Fruit fly (Drosophila melanogaster) whole organism, embryonic: ENCODE results near the gene CG5937.
A peak's percentile ranks its signal among the peaks of the same experiment; 100 is the strongest.

Experiments
- Ada2b ChIP-seq: fragments of 200-800 bp; sonication (Bioruptor generic); IDR thresholded peaks from 2 replicates; pipeline ENCODE4 v1.3.6; 2022; ENCODE audit warnings: missing biosample characterization, missing genetic modification characterization
- Awh ChIP-seq: fragments of 200-800 bp; sonication (Bioruptor generic); IDR thresholded peaks from 2 replicates; pipeline ENCODE4, ENCODE4 v1.3.6; 2022; ENCODE audit warnings: missing biosample characterization, missing genetic modification characterization
- CG10462 ChIP-seq: fragments of 200-800 bp; sonication (Bioruptor generic); optimal IDR thresholded peaks from 2 replicates; lab custom pipeline; 2016; ENCODE audit warnings: missing biosample characterization, missing genetic modification characterization
- CG11695 ChIP-seq: fragments of 200-800 bp; sonication (Bioruptor generic); IDR thresholded peaks from 3 replicates; pipeline ENCODE4 v1.3.6; 2022; ENCODE audit warnings: missing biosample characterization, missing genetic modification characterization
- CG13296 ChIP-seq: fragments of 200-800 bp; sonication (Bioruptor generic); optimal IDR thresholded peaks from 3 replicates; lab custom pipeline; 2018; ENCODE audit warnings: missing biosample characterization, mild to moderate bottlenecking, missing genetic modification characterization
- CG15011 ChIP-seq: fragments of 200-800 bp; sonication (Bioruptor generic); optimal IDR thresholded peaks from 3 replicates; lab custom pipeline; 2018; ENCODE audit warnings: missing biosample characterization, mild to moderate bottlenecking, missing genetic modification characterization
- CG1529 ChIP-seq: fragments of 200-800 bp; sonication (Bioruptor generic); optimal IDR thresholded peaks from 3 replicates; lab custom pipeline; 2018; ENCODE audit warnings: missing biosample characterization, missing genetic modification characterization
- CG15514 ChIP-seq: fragments of 200-800 bp; sonication (Bioruptor generic); optimal IDR thresholded peaks from 3 replicates; lab custom pipeline; 2017; ENCODE audit warnings: missing biosample characterization, missing genetic modification characterization, mild to moderate bottlenecking, moderate library complexity, missing genetic modification reagents
- CG1603 ChIP-seq: fragments of 200-800 bp; sonication (Bioruptor generic); optimal IDR thresholded peaks from 2 replicates; lab custom pipeline; 2019; ENCODE audit warnings: missing biosample characterization, mild to moderate bottlenecking, missing genetic modification characterization, moderate library complexity
- CG16813 ChIP-seq: fragments of 200-800 bp; sonication (Bioruptor generic); IDR thresholded peaks from 3 replicates; pipeline ENCODE4 v1.3.6; 2022; ENCODE audit warnings: missing biosample characterization, missing genetic modification characterization; ENCODE audit not compliant: partially characterized antibody
- CG18764 ChIP-seq: fragments of 200-800 bp; sonication (Bioruptor generic); optimal IDR thresholded peaks from 3 replicates; lab custom pipeline; 2016; ENCODE audit warnings: missing biosample characterization, missing genetic modification characterization
- CG2202 ChIP-seq: fragments of 200-800 bp; sonication (Bioruptor generic); optimal IDR thresholded peaks from 2 replicates; lab custom pipeline; 2018; ENCODE audit warnings: missing biosample characterization, mild to moderate bottlenecking, missing genetic modification characterization
- CG30403 ChIP-seq: fragments of 200-800 bp; sonication (Bioruptor generic); optimal IDR thresholded peaks from 3 replicates; lab custom pipeline; 2016; ENCODE audit warnings: missing biosample characterization, missing genetic modification characterization
- CG31441 ChIP-seq: fragments of 200-800 bp; sonication (Bioruptor generic); IDR thresholded peaks from 2 replicates; pipeline ENCODE4 v1.3.6; 2022; ENCODE audit warnings: missing biosample characterization, missing genetic modification characterization
- CG32767 ChIP-seq: fragments of 200-800 bp; sonication (Bioruptor generic); IDR thresholded peaks from 2 replicates; pipeline ENCODE4 v1.3.6; 2022; ENCODE audit warnings: missing biosample characterization, missing genetic modification characterization
- CG3847 ChIP-seq: fragments of 200-800 bp; sonication (Bioruptor generic); IDR thresholded peaks from 2 replicates; pipeline ENCODE4 v1.3.6; 2022; ENCODE audit warnings: missing biosample characterization, missing genetic modification characterization
- CG4282 ChIP-seq: fragments of 200-800 bp; sonication (Bioruptor generic); optimal IDR thresholded peaks from 2 replicates; lab custom pipeline; 2016; ENCODE audit warnings: missing biosample characterization, missing genetic modification characterization
- CG5245 ChIP-seq: fragments of 200-800 bp; sonication (Bioruptor generic); optimal IDR thresholded peaks from 3 replicates; lab custom pipeline; 2016; ENCODE audit warnings: missing biosample characterization, missing genetic modification characterization
- CG5953 ChIP-seq: fragments of 200-800 bp; sonication (Bioruptor generic); IDR thresholded peaks from 2 replicates; pipeline ENCODE4 v1.3.6; 2022; ENCODE audit warnings: missing biosample characterization, missing genetic modification characterization
- CG6813 ChIP-seq: fragments of 200-800 bp; sonication (Bioruptor generic); optimal IDR thresholded peaks from 2 replicates; lab custom pipeline; 2017; ENCODE audit warnings: missing biosample characterization, missing genetic modification characterization, mild to moderate bottlenecking, moderate library complexity, missing genetic modification reagents
- CG7987 ChIP-seq: fragments of 200-800 bp; sonication (Bioruptor generic); optimal IDR thresholded peaks from 2 replicates; lab custom pipeline; 2018; ENCODE audit warnings: missing biosample characterization, mild to moderate bottlenecking, missing genetic modification characterization, moderate library complexity
- CrebB ChIP-seq: fragments of 200-800 bp; sonication (Bioruptor generic); optimal IDR thresholded peaks from 3 replicates; lab custom pipeline; 2018; ENCODE audit warnings: missing biosample characterization, mild to moderate bottlenecking, missing genetic modification characterization
- D ChIP-seq, 2 experiments: fragments of 200-800 bp in 1 of 2; fragments of >200 bp in 1 of 2; sonication (Bioruptor generic) in 1 of 2; optimal IDR thresholded peaks; 2 replicates in 1 of 2; 3 replicates in 1 of 2; lab custom pipeline; 2017; ENCODE audit warnings: mild to moderate bottlenecking in 1 of 2, missing biosample characterization in 1 of 2, missing genetic modification characterization in 1 of 2, missing genetic modification reagents in 1 of 2
- Fer2 ChIP-seq: fragments of 200-800 bp; sonication (Bioruptor generic); optimal IDR thresholded peaks from 2 replicates; lab custom pipeline; 2018; ENCODE audit warnings: missing biosample characterization, mild to moderate bottlenecking, missing genetic modification characterization, moderate library complexity
- Gsc ChIP-seq: fragments of 200-800 bp; sonication (Bioruptor generic); IDR thresholded peaks from 2 replicates; pipeline ENCODE4 v1.3.6; 2022; ENCODE audit warnings: missing biosample characterization, missing genetic modification characterization
- HLHmδ ChIP-seq: fragments of 200-800 bp; sonication (Bioruptor generic); optimal IDR thresholded peaks from 2 replicates; lab custom pipeline; 2018; ENCODE audit warnings: missing biosample characterization, mild to moderate bottlenecking, missing genetic modification characterization, moderate library complexity
- HmgD ChIP-seq: fragments of 200-800 bp; sonication (Bioruptor generic); optimal IDR thresholded peaks from 3 replicates; lab custom pipeline; 2016; ENCODE audit warnings: missing biosample characterization, missing genetic modification characterization
- Hmx ChIP-seq: fragments of 200-800 bp; sonication (Bioruptor generic); optimal IDR thresholded peaks from 2 replicates; lab custom pipeline; 2016; ENCODE audit warnings: missing biosample characterization, missing genetic modification characterization
- Max ChIP-seq: fragments of 200-800 bp; sonication (Bioruptor generic); optimal IDR thresholded peaks from 2 replicates; lab custom pipeline; 2016; ENCODE audit warnings: missing biosample characterization, mild to moderate bottlenecking, missing genetic modification characterization
- NfI ChIP-seq: fragments of 200-800 bp; sonication (Bioruptor generic); optimal IDR thresholded peaks from 3 replicates; lab custom pipeline; 2018; ENCODE audit warnings: missing biosample characterization, mild to moderate bottlenecking, missing genetic modification characterization, moderate library complexity
- Rfx ChIP-seq: fragments of 200-800 bp; sonication (Bioruptor generic); IDR thresholded peaks from 2 replicates; pipeline ENCODE4 v1.3.6; 2022; ENCODE audit warnings: missing biosample characterization, missing genetic modification characterization
- chif ChIP-seq, 2 experiments: fragments of 200-800 bp; sonication (Bioruptor generic); optimal IDR thresholded peaks; 3 replicates each; lab custom pipeline; 2016; ENCODE audit warnings: missing biosample characterization in 2 of 2, missing genetic modification characterization in 2 of 2
- chn ChIP-seq: fragments of 200-800 bp; sonication (Bioruptor generic); optimal IDR thresholded peaks from 2 replicates; lab custom pipeline; 2016; ENCODE audit warnings: missing biosample characterization, missing genetic modification characterization
- crol ChIP-seq: fragments of 200-800 bp; sonication (Bioruptor generic); IDR thresholded peaks from 2 replicates; pipeline ENCODE4 v1.3.6; 2022; ENCODE audit warnings: missing biosample characterization, missing genetic modification characterization
- crp ChIP-seq, 2 experiments: fragments of 200-800 bp; sonication (Bioruptor generic); optimal IDR thresholded peaks; 2 replicates in 1 of 2; 3 replicates in 1 of 2; lab custom pipeline; 2017; ENCODE audit warnings: missing biosample characterization in 2 of 2, missing genetic modification characterization in 2 of 2, mild to moderate bottlenecking in 1 of 2, moderate library complexity in 1 of 2
- her ChIP-seq: fragments of 200-800 bp; sonication (Bioruptor generic); optimal IDR thresholded peaks from 2 replicates; lab custom pipeline; 2016; ENCODE audit warnings: missing biosample characterization, missing genetic modification characterization
- hth ChIP-seq: fragments of >200 bp; optimal IDR thresholded peaks from 2 replicates; lab custom pipeline; 2017; ENCODE audit warnings: inconsistent platforms
- jumu ChIP-seq: fragments of 200-800 bp; sonication (Bioruptor generic); optimal IDR thresholded peaks from 3 replicates; lab custom pipeline; 2016; ENCODE audit warnings: missing biosample characterization, missing genetic modification characterization
- kay ChIP-seq: fragments of 200-800 bp; sonication (Bioruptor generic); optimal IDR thresholded peaks from 2 replicates; lab custom pipeline; 2016; ENCODE audit warnings: missing biosample characterization, missing genetic modification characterization
- klu ChIP-seq: fragments of 200-800 bp; sonication (Bioruptor generic); IDR thresholded peaks from 2 replicates; pipeline ENCODE4 v1.3.6; 2022; ENCODE audit warnings: missing biosample characterization, missing genetic modification characterization
- knrl ChIP-seq: fragments of 200-800 bp; sonication (Bioruptor generic); IDR thresholded peaks from 3 replicates; pipeline ENCODE4 v1.3.6; 2022; ENCODE audit warnings: missing biosample characterization, missing genetic modification characterization; ENCODE audit not compliant: partially characterized antibody
- mirr ChIP-seq: fragments of 200-800 bp; sonication (Bioruptor generic); optimal IDR thresholded peaks from 3 replicates; lab custom pipeline; 2018; ENCODE audit warnings: missing biosample characterization, mild to moderate bottlenecking, missing genetic modification characterization
- sens-2 ChIP-seq: fragments of 200-800 bp; sonication (Bioruptor generic); IDR thresholded peaks from 2 replicates; pipeline ENCODE4 v1.3.6; 2022; ENCODE audit warnings: missing biosample characterization, missing genetic modification characterization
- sima ChIP-seq: fragments of 200-800 bp; sonication (Bioruptor generic); optimal IDR thresholded peaks from 2 replicates; lab custom pipeline; 2016; ENCODE audit warnings: missing biosample characterization, missing genetic modification characterization
- slou ChIP-seq: fragments of 200-800 bp; sonication (Bioruptor generic); optimal IDR thresholded peaks from 3 replicates; lab custom pipeline; 2016; ENCODE audit warnings: missing biosample characterization, missing genetic modification characterization
- sob ChIP-seq: fragments of 200-800 bp; sonication (Bioruptor generic); IDR thresholded peaks from 2 replicates; pipeline ENCODE4 v1.3.6; 2022; ENCODE audit warnings: missing biosample characterization, missing genetic modification characterization
- tll ChIP-seq, 2 experiments: fragments of 200-800 bp in 1 of 2; fragments of >200 bp in 1 of 2; sonication (Bioruptor generic) in 1 of 2; optimal IDR thresholded peaks; 2 replicates each; lab custom pipeline; 2017 to 2019; ENCODE audit warnings: missing biosample characterization in 2 of 2, missing genetic modification characterization in 2 of 2, mild to moderate bottlenecking in 1 of 2, moderate library complexity in 1 of 2
- unpg ChIP-seq: fragments of 200-800 bp; sonication (Bioruptor generic); optimal IDR thresholded peaks from 3 replicates; lab custom pipeline; 2018; ENCODE audit warnings: missing biosample characterization, mild to moderate bottlenecking, missing genetic modification characterization, moderate library complexity
- vfl ChIP-seq: fragments of 200-800 bp; sonication (Bioruptor generic); optimal IDR thresholded peaks from 2 replicates; lab custom pipeline; 2016; ENCODE audit warnings: missing biosample characterization, missing genetic modification characterization
- zf30C ChIP-seq: fragments of 200-800 bp; sonication (Bioruptor generic); optimal IDR thresholded peaks from 3 replicates; lab custom pipeline; 2018; ENCODE audit warnings: missing biosample characterization, mild to moderate bottlenecking, missing genetic modification characterization

CG5937 gene

dm6 chrX:6031692-6032091 lies 8.1 kb upstream of the CG5937 start (continued):
- TF ChIP-seq zf30C (GFP tag; lab: Kevin White, UChicago) (peak; percentile 81), Ada2b (GFP tag; lab: Robert Waterston, UW) (peak; percentile 70), tll (GFP tag; optimal IDR thresholded peaks at IDR 0.05; lab: Kevin White, UChicago) (no peak), vfl (no peak), CG6813 (GFP tag; lab: Kevin White, UChicago) (peak; percentile 82), CG4282 (GFP tag; lab: Kevin White, UChicago) (peak; percentile 28), Max (GFP tag; lab: Kevin White, UChicago) (peak; percentile 44), her (peak; percentile 68), CrebB (tag; lab: Kevin White, UChicago) (peak; percentile 71), mirr (peak; percentile 9), Fer2 (tag; lab: Kevin White, UChicago) (peak; percentile 43), knrl (GFP tag; lab: Robert Waterston, UW) (0 out of 3 replicates have a peak, but pooled peaks have one; percentile 25), Gsc (GFP tag; lab: Robert Waterston, UW) (peak; percentile 37; the same call in 1 of the 2 replicates), HLHmδ (GFP tag; lab: Kevin White, UChicago) (no peak), crol (GFP tag; lab: Robert Waterston, UW) (peak; percentile 75), CG15011 (GFP tag; lab: Kevin White, UChicago) (peak; percentile 42), sob (GFP tag; lab: Robert Waterston, UW) (peak; percentile 75), CG32767 (GFP tag; lab: Robert Waterston, UW) (peak; percentile 76), slou (GFP tag; lab: Kevin White, UChicago) (peak; percentile 65), CG30403 (GFP tag; lab: Kevin White, UChicago) (peak; percentile 81), HmgD (GFP tag; lab: Kevin White, UChicago) (peak; percentile 37), D (optimal IDR thresholded peaks at IDR 0.05; lab: Kevin White, UChicago) (no peak), D (GFP tag; optimal IDR thresholded peaks at IDR 0.05; lab: Kevin White, UChicago) (peak; percentile 85), CG15514 (GFP tag; lab: Kevin White, UChicago) (peak; percentile 55), hth (lab: Kevin White, UChicago) (no peak), klu (GFP tag; lab: Robert Waterston, UW) (0 out of 2 replicates have a peak, but pooled peaks have one; percentile 19), unpg (GFP tag; lab: Kevin White, UChicago) (peak; percentile 77), chn (GFP tag; lab: Kevin White, UChicago) (peak; percentile 81), CG16813 (GFP tag; lab: Robert Waterston, UW) (no peak), sens-2 (GFP tag; lab: Robert Waterston, UW) (peak; percentile 67), Rfx (GFP tag; lab: Robert Waterston, UW) (peak; percentile 71), kay (GFP tag; lab: Kevin White, UChicago) (peak; percentile 64), sima (GFP tag; lab: Kevin White, UChicago) (peak; percentile 20), NfI (GFP tag; lab: Kevin White, UChicago) (peak; percentile 60), CG1603 (tag; lab: Kevin White, UChicago) (peak; percentile 90), CG10462 (GFP tag; lab: Kevin White, UChicago) (peak; percentile 40), Hmx (GFP tag; lab: Kevin White, UChicago) (no peak), CG2202 (peak; percentile 64), crp (GFP tag; optimal IDR thresholded peaks at IDR 0.05; lab: Kevin White, UChicago) (peak in 1 of 2 experiments; percentile 8), chif (GFP tag; optimal IDR thresholded peaks at IDR 0.05; lab: Kevin White, UChicago) (peak; percentile 68 to 88), CG31441 (GFP tag; lab: Robert Waterston, UW) (peak; percentile 69), CG1529 (peak; percentile 65), CG5953 (GFP tag; lab: Robert Waterston, UW) (peak; percentile 57), CG13296 (peak; percentile 73), CG11695 (GFP tag; lab: Robert Waterston, UW) (peak; percentile 66; the same call in 2 of the 3 replicates), CG5245 (GFP tag; lab: Kevin White, UChicago) (peak; percentile 77), jumu (GFP tag; lab: Kevin White, UChicago) (peak; percentile 74), Awh (GFP tag; lab: Robert Waterston, UW) (peak; percentile 76), CG7987 (GFP tag; lab: Kevin White, UChicago) (peak; percentile 29), CG3847 (GFP tag; lab: Robert Waterston, UW) (peak; percentile 60), CG18764 (GFP tag; lab: Kevin White, UChicago) (peak; percentile 52)
